Worm (Caenorhabditis elegans) whole organism, L4 larva: ENCODE measurements around the gene F16G10.8.

Source experiments
- Y48G9A.11 ChIP-seq: fragments of 200-800 bp; sonication (Bioruptor generic); IDR thresholded peaks from 2 replicates; pipeline ENCODE4 v1.3.6; 2022; ENCODE audit warnings: missing genetic modification reagents, missing genetic modification characterization, missing compliant biosample characterization
- lin-13 ChIP-seq: fragments of 150-350 bp; optimal IDR thresholded peaks from 2 replicates; lab custom pipeline; 2014; ENCODE audit warnings: missing biosample characterization, missing genetic modification reagents, missing genetic modification characterization
- lsy-2 ChIP-seq, 2 experiments: fragments of 150-350 bp in 1 of 2; sonication (generic microtip) in 1 of 2; optimal IDR thresholded peaks; 2 replicates each; lab custom pipeline; 2014 to 2017; ENCODE audit warnings: missing biosample characterization in 2 of 2, missing genetic modification characterization in 2 of 2
- nhr-25 ChIP-seq: sonication (generic microtip); optimal IDR thresholded peaks from 2 replicates; lab custom pipeline; 2017; ENCODE audit warnings: missing genetic modification characterization, mild to moderate bottlenecking, missing compliant biosample characterization, antibody characterized with exemption, moderate library complexity, borderline replicate concordance; ENCODE audit not compliant: insufficient read depth
- unc-62 ChIP-seq, 3 experiments: fragments of 150-350 bp in 1 of 3; sonication (generic microtip); optimal IDR thresholded peaks in 2 of 3; peaks in 1 of 3; 1 replicate in 1 of 3; 2 replicates in 2 of 3; lab custom pipeline; 2014 to 2017; ENCODE audit warnings: missing biosample characterization in 3 of 3, missing genetic modification characterization in 3 of 3, missing genetic modification reagents in 3 of 3, missing genotype in 1 of 3
- zag-1 ChIP-seq: fragments of 150-350 bp; optimal IDR thresholded peaks from 2 replicates; lab custom pipeline; 2014; ENCODE audit warnings: missing biosample characterization, missing genetic modification characterization
- zfp-2 ChIP-seq: sonication (generic microtip); optimal IDR thresholded peaks from 2 replicates; lab custom pipeline; 2016; ENCODE audit warnings: mild to moderate bottlenecking, missing genetic modification characterization, missing compliant biosample characterization
- zip-11 ChIP-seq: fragments of 200-800 bp; sonication (Bioruptor generic); IDR thresholded peaks from 2 replicates; pipeline ENCODE4 v1.3.6; 2022; ENCODE audit warnings: missing genetic modification characterization, missing compliant biosample characterization
- ztf-11 ChIP-seq: fragments of 150-350 bp; optimal IDR thresholded peaks from 2 replicates; lab custom pipeline; 2014; ENCODE audit warnings: missing biosample characterization, missing genetic modification characterization

DNA sequence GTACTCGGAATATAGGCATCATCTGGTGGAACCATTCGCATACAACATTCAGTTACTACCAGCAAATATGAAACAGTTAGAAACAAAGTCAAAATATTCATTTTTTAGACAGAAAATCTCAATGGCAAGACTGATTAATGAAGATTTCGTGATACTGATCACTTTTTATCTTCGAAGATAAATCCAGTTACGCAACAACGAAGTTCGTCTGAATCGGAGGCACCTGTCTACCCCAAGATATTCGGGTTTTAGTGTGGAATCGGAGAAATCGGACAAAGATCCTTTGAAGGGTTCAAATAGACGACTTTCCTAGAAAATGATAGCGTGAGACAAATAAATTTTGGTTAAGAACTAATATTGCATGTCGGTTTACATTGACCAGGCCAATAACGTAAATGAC lies 12.6 kb upstream of the F16G10.8 start, which contains the start of gene F16G10.13:
- no peak for TF ChIP-seq zip-11
- no peak for TF ChIP-seq nhr-25 (tag; lab: Kevin White, UChicago)
- no peak for TF ChIP-seq zag-1
- no peak for TF ChIP-seq zfp-2 (tag; lab: Kevin White, UChicago)
- no peak for TF ChIP-seq Y48G9A.11
- TF ChIP-seq ztf-11 (tag; lab: Kevin White, UChicago), result no peak
- no peak for TF ChIP-seq lin-13 (GFP tag; lab: Kevin White, UChicago)
- TF ChIP-seq unc-62 (GFP tag; optimal IDR thresholded peaks at IDR 0.05 in 1 of 2; lab: Kevin White, UChicago), result no peak
- TF ChIP-seq unc-62 (tag; optimal IDR thresholded peaks at IDR 0.05; lab: Kevin White, UChicago), result no peak
- no peak for TF ChIP-seq lsy-2 (tag; optimal IDR thresholded peaks at IDR 0.05; lab: Kevin White, UChicago)
